Fruit fly (Drosophila melanogaster) whole organism, embryonic: ENCODE data around the gene Mzt1.

Experiments used
- CG10267 ChIP-seq: fragments of 200-800 bp; sonication (Bioruptor generic); optimal IDR thresholded peaks from 2 replicates; lab custom pipeline; 2018; ENCODE audit warnings: missing biosample characterization, mild to moderate bottlenecking, missing genetic modification characterization, moderate library complexity
- CG3847 ChIP-seq: fragments of 200-800 bp; sonication (Bioruptor generic); IDR thresholded peaks from 2 replicates; pipeline ENCODE4 v1.3.6; 2022; ENCODE audit warnings: missing biosample characterization, missing genetic modification characterization
- CG4854 ChIP-seq: fragments of 200-800 bp; sonication (Bioruptor generic); optimal IDR thresholded peaks from 2 replicates; lab custom pipeline; 2016; ENCODE audit warnings: missing biosample characterization, missing genetic modification characterization, inconsistent platforms
- Pdp1 ChIP-seq, 2 experiments: fragments of 200-800 bp; sonication (Bioruptor generic); optimal IDR thresholded peaks; 3 replicates each; lab custom pipeline; 2016; ENCODE audit warnings: missing biosample characterization in 2 of 2, missing genetic modification characterization in 2 of 2, mild to moderate bottlenecking in 1 of 2, moderate library complexity in 1 of 2
- Rfx ChIP-seq: fragments of 200-800 bp; sonication (Bioruptor generic); IDR thresholded peaks from 2 replicates; pipeline ENCODE4 v1.3.6; 2022; ENCODE audit warnings: missing biosample characterization, missing genetic modification characterization
- ab ChIP-seq: fragments of 200-800 bp; sonication (Bioruptor generic); optimal IDR thresholded peaks from 2 replicates; lab custom pipeline; 2016; ENCODE audit warnings: missing biosample characterization, missing genetic modification characterization
- ac ChIP-seq: fragments of 200-800 bp; sonication (Bioruptor generic); optimal IDR thresholded peaks from 3 replicates; lab custom pipeline; 2017; ENCODE audit warnings: missing biosample characterization, mild to moderate bottlenecking, missing genetic modification characterization
- cas ChIP-seq: fragments of 200-800 bp; sonication (Bioruptor generic); IDR thresholded peaks from 2 replicates; pipeline ENCODE4 v1.3.6; 2022; ENCODE audit warnings: missing biosample characterization, missing genetic modification characterization
- eyg ChIP-seq: fragments of 200-800 bp; sonication (Bioruptor generic); optimal IDR thresholded peaks from 3 replicates; lab custom pipeline; 2016; ENCODE audit warnings: missing biosample characterization, missing genetic modification characterization
- gcm ChIP-seq: fragments of 200-800 bp; sonication (Bioruptor generic); optimal IDR thresholded peaks from 2 replicates; lab custom pipeline; 2019; ENCODE audit warnings: missing biosample characterization, mild to moderate bottlenecking, missing genetic modification characterization, moderate library complexity
- gt ChIP-seq: fragments of 200-800 bp; sonication (Bioruptor generic); IDR thresholded peaks from 2 replicates; pipeline ENCODE4 v1.3.6; 2022; ENCODE audit warnings: missing biosample characterization, missing genetic modification characterization
- odd ChIP-seq: fragments of 200-800 bp; sonication (Bioruptor generic); optimal IDR thresholded peaks from 2 replicates; lab custom pipeline; 2017; ENCODE audit warnings: missing biosample characterization, mild to moderate bottlenecking, missing genetic modification characterization
- pan ChIP-seq, 4 experiments: fragments of >200 bp in 3 of 4; fragments of 200-800 bp in 1 of 4; sonication (Bioruptor generic) in 1 of 4; optimal IDR thresholded peaks in 3 of 4; IDR thresholded peaks in 1 of 4; 2 replicates each; pipeline versions ENCODE4 v1.3.6 to Lab custom; 2017 to 2022; ENCODE audit warnings: missing biosample characterization in 2 of 4, missing genetic modification characterization in 2 of 4, mixed read lengths in 1 of 4
- sd ChIP-seq: fragments of 200-800 bp; sonication (Bioruptor generic); optimal IDR thresholded peaks from 3 replicates; lab custom pipeline; 2018; ENCODE audit warnings: missing biosample characterization, mild to moderate bottlenecking, missing genetic modification characterization, moderate library complexity

- no peak for TF ChIP-seq gt
- no peak for TF ChIP-seq cas (GFP tag; lab: Robert Waterston, UW)
- TF ChIP-seq sd (tag; lab: Kevin White, UChicago): no peak
- TF ChIP-seq eyg (GFP tag; lab: Kevin White, UChicago): no peak
- TF ChIP-seq Rfx (GFP tag; lab: Robert Waterston, UW): no peak
- TF ChIP-seq pan (optimal IDR thresholded peaks at IDR 0.05; lab: Kevin White, UChicago): no peak
- TF ChIP-seq pan (GFP tag; optimal IDR thresholded peaks at IDR 0.05 in 1 of 2, IDR thresholded peaks at IDR 0.05 in 1 of 2): peak in 1 of 2 experiments; percentile 45
- TF ChIP-seq CG3847: no peak
- no peak for TF ChIP-seq gcm
- no peak for TF ChIP-seq CG4854 (GFP tag; lab: Kevin White, UChicago)
- TF ChIP-seq CG10267: no peak
- TF ChIP-seq ac: no peak
- TF ChIP-seq ab (GFP tag; lab: Kevin White, UChicago): no peak
- TF ChIP-seq odd (GFP tag; lab: Kevin White, UChicago): no peak
- peak in 1 of 2 experiments; percentile 21 for TF ChIP-seq Pdp1 (GFP tag; optimal IDR thresholded peaks at IDR 0.05; lab: Kevin White, UChicago)
Measured at dm6 chr3L:2410869-2411268, 21.8 kb downstream of the Mzt1 start.
